Worm (Caenorhabditis elegans) whole organism, young adult: Measurements from ENCODE around the gene kin-26.

Experiments
- hmg-20 ChIP-seq: fragments of 200-800 bp; sonication (Bioruptor generic); IDR thresholded peaks from 2 replicates; pipeline ENCODE4 v1.3.6; 2022; ENCODE audit warnings: missing genetic modification reagents, missing genetic modification characterization, missing compliant biosample characterization
- pha-4 ChIP-seq: fragments of 150-350 bp; sonication (generic microtip); optimal IDR thresholded peaks from 2 replicates; lab custom pipeline; 2014; ENCODE audit warnings: missing biosample characterization, missing genetic modification reagents, missing genetic modification characterization

- TF ChIP-seq pha-4 (no peak), hmg-20 (GFP tag; lab: Robert Waterston, UW) (no peak)
Measured at ce11 chrIV:7877781-7878180, at the start of gene kin-26.
